Worm (Caenorhabditis elegans): ENCODE measurements around the gene C07B5.4.

DNA sequence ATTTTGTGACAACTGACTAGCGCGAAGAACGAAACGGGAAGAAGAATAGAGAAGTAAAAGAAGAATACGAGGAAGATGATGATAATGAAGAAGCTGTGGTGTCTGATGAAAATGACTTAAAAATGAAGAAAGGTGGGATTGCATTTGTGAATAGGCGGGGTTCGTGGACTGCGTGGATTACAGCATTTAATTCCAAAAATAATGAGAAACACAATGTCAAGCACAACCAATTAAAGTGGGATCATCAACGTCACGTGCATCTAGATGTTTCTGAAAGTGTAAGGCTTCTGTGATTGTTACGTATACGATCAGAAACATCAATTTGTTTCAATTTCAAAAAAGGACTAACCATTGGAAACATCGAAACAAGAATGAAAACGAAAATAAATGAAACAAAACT is 47.5 kb downstream of the C07B5.4 start, which contains the start of gene glb-17:
- TF ChIP-seq him-1 (tag; optimal IDR thresholded peaks at IDR 0.05) (no peak), W03F9.2 (tag; optimal IDR thresholded peaks at IDR 0.05) (no peak), dao-5 (tag; optimal IDR thresholded peaks at IDR 0.05) (no peak)

All from whole organism, L4/young adult.